Worm (Caenorhabditis elegans) whole organism, L4 larva: ENCODE data around the gene R07E5.5.
"Not testable (repeated sequence)": the region's sequence is repeated elsewhere in the genome, so short reads cannot be mapped to it uniquely, and the experiment has no call there.

Source experiments
- D1046.2 ChIP-seq: fragments of 200-800 bp; sonication (Bioruptor generic); IDR thresholded peaks from 2 replicates; pipeline ENCODE4 v1.3.6; 2022; ENCODE audit warnings: missing genetic modification characterization, missing compliant biosample characterization
- F26F4.8 ChIP-seq: fragments of 200-800 bp; sonication (Bioruptor generic); conservative IDR thresholded peaks from 2 replicates; pipeline ENCODE4 v1.3.6; 2022; ENCODE audit warnings: missing genetic modification characterization, missing compliant biosample characterization
- F37D6.2 ChIP-seq: sonication (generic microtip); optimal IDR thresholded peaks from 2 replicates; lab custom pipeline; 2016; ENCODE audit warnings: mild to moderate bottlenecking, missing genetic modification characterization, missing compliant biosample characterization
- F44E2.7 ChIP-seq: fragments of 200-800 bp; sonication (Bioruptor generic); IDR thresholded peaks from 2 replicates; pipeline ENCODE4 v2.1.2; 2022; ENCODE audit warnings: missing genetic modification characterization, missing compliant biosample characterization
- T26A8.4 ChIP-seq: fragments of 200-800 bp; sonication (Bioruptor generic); IDR thresholded peaks from 2 replicates; pipeline ENCODE4 v1.3.6; 2022; ENCODE audit warnings: missing genetic modification characterization, missing compliant biosample characterization
- Y48G9A.11 ChIP-seq: fragments of 200-800 bp; sonication (Bioruptor generic); IDR thresholded peaks from 2 replicates; pipeline ENCODE4 v1.3.6; 2022; ENCODE audit warnings: missing genetic modification reagents, missing genetic modification characterization, missing compliant biosample characterization
- Y5F2A.4 ChIP-seq: fragments of 200-800 bp; sonication (Bioruptor generic); optimal IDR thresholded peaks from 2 replicates; lab custom pipeline; 2018; ENCODE audit warnings: mild to moderate bottlenecking, missing genetic modification characterization, missing compliant biosample characterization
- arid-1 ChIP-seq: fragments of 200-800 bp; sonication (Bioruptor generic); conservative IDR thresholded peaks from 2 replicates; pipeline ENCODE4 v1.3.6; 2022; ENCODE audit warnings: missing genetic modification reagents, missing genetic modification characterization, missing compliant biosample characterization
- daf-12 ChIP-seq: fragments of 150-350 bp; optimal IDR thresholded peaks from 2 replicates; lab custom pipeline; 2014; ENCODE audit warnings: missing biosample characterization, missing genetic modification reagents, missing genetic modification characterization
- daf-16 ChIP-seq, 3 experiments: sonication (generic microtip); optimal IDR thresholded peaks; 2 replicates each; lab custom pipeline; 2016 to 2017; ENCODE audit warnings: missing genetic modification characterization in 3 of 3, missing genetic modification reagents in 3 of 3, mild to moderate bottlenecking in 2 of 3, missing compliant biosample characterization in 2 of 3, missing biosample characterization in 1 of 3, moderate library complexity in 1 of 3
- daf-19 ChIP-seq: fragments of 200-800 bp; sonication (Bioruptor generic); conservative IDR thresholded peaks from 2 replicates; pipeline ENCODE4 v1.3.6; 2022; ENCODE audit warnings: missing genetic modification characterization, missing compliant biosample characterization
- dmd-6 ChIP-seq: fragments of 200-800 bp; sonication (Bioruptor generic); IDR thresholded peaks from 2 replicates; pipeline ENCODE4 v1.3.6; 2022; ENCODE audit warnings: missing genetic modification reagents, missing genetic modification characterization, missing compliant biosample characterization
- dmd-8 ChIP-seq: fragments of 200-800 bp; sonication (Bioruptor generic); IDR thresholded peaks from 2 replicates; pipeline ENCODE4 v1.3.6; 2022; ENCODE audit warnings: missing genetic modification characterization, missing compliant biosample characterization
- dve-1 ChIP-seq: sonication (generic microtip); optimal IDR thresholded peaks from 2 replicates; lab custom pipeline; 2017; ENCODE audit warnings: antibody characterized with exemption, mild to moderate bottlenecking, missing genetic modification characterization, missing compliant biosample characterization; ENCODE audit not compliant: insufficient read depth
- egl-43 ChIP-seq: fragments of 200-800 bp; sonication (Bioruptor generic); IDR thresholded peaks from 2 replicates; pipeline ENCODE4 v1.3.6; 2022; ENCODE audit warnings: missing genetic modification reagents, missing genetic modification characterization, missing compliant biosample characterization
- fkh-10 ChIP-seq: fragments of 150-350 bp; optimal IDR thresholded peaks from 2 replicates; lab custom pipeline; 2014; ENCODE audit warnings: missing biosample characterization, missing genetic modification reagents, missing genetic modification characterization
- hif-1 ChIP-seq, 2 experiments: sonication (generic microtip); optimal IDR thresholded peaks; 2 replicates each; lab custom pipeline; 2016 to 2017; ENCODE audit warnings: missing compliant biosample characterization in 2 of 2, missing genetic modification characterization in 2 of 2, missing genetic modification reagents in 2 of 2, missing genotype in 2 of 2, mild to moderate bottlenecking in 1 of 2
- lin-1 ChIP-seq: fragments of 200-800 bp; sonication (Bioruptor generic); IDR thresholded peaks from 2 replicates; pipeline ENCODE4 v1.3.6; 2022; ENCODE audit warnings: missing genetic modification reagents, missing genetic modification characterization, missing compliant biosample characterization
- lin-29 ChIP-seq: fragments of 200-800 bp; sonication (Bioruptor generic); IDR thresholded peaks from 2 replicates; pipeline ENCODE4 v1.3.6; 2022; ENCODE audit warnings: missing genetic modification reagents, missing genetic modification characterization, missing compliant biosample characterization
- lin-38 ChIP-seq: fragments of 200-800 bp; sonication (Bioruptor generic); IDR thresholded peaks from 2 replicates; pipeline ENCODE4 v1.3.6; 2022; ENCODE audit warnings: missing genetic modification reagents, missing genetic modification characterization, missing compliant biosample characterization
- mdl-1 ChIP-seq, 2 experiments: fragments of 150-350 bp in 1 of 2; sonication (generic microtip) in 1 of 2; optimal IDR thresholded peaks; 2 replicates each; lab custom pipeline; 2014 to 2017; ENCODE audit warnings: missing biosample characterization in 2 of 2, missing genetic modification characterization in 2 of 2
- mdt-29 ChIP-seq: fragments of 200-800 bp; sonication (Bioruptor generic); IDR thresholded peaks from 2 replicates; pipeline ENCODE4 v1.3.6; 2022; ENCODE audit warnings: missing genetic modification reagents, missing genetic modification characterization, missing compliant biosample characterization
- mxl-2 ChIP-seq: fragments of 200-800 bp; sonication (Bioruptor generic); conservative IDR thresholded peaks from 2 replicates; pipeline ENCODE4 v1.3.6; 2022; ENCODE audit warnings: missing genetic modification reagents, missing genetic modification characterization, missing compliant biosample characterization
- mxl-3 ChIP-seq: fragments of 200-800 bp; sonication (Bioruptor generic); optimal IDR thresholded peaks from 2 replicates; lab custom pipeline; 2018; ENCODE audit warnings: mild to moderate bottlenecking, missing genetic modification characterization, missing compliant biosample characterization
- nhr-111 ChIP-seq: fragments of 200-800 bp; sonication (Bioruptor generic); optimal IDR thresholded peaks from 2 replicates; lab custom pipeline; 2018; ENCODE audit warnings: mild to moderate bottlenecking, missing genetic modification characterization, missing compliant biosample characterization
- nhr-25 ChIP-seq: sonication (generic microtip); optimal IDR thresholded peaks from 2 replicates; lab custom pipeline; 2017; ENCODE audit warnings: missing genetic modification characterization, mild to moderate bottlenecking, missing compliant biosample characterization, antibody characterized with exemption, moderate library complexity, borderline replicate concordance; ENCODE audit not compliant: insufficient read depth
- nhr-6 ChIP-seq: fragments of 150-350 bp; optimal IDR thresholded peaks from 2 replicates; lab custom pipeline; 2014; ENCODE audit warnings: missing biosample characterization, missing genetic modification characterization
- pha-4 ChIP-seq, 2 experiments: fragments of 150-350 bp in 1 of 2; fragments of 200-800 bp in 1 of 2; sonication (Bioruptor generic) in 1 of 2; IDR thresholded peaks in 1 of 2; optimal IDR thresholded peaks in 1 of 2; 2 replicates each; pipeline versions ENCODE4 v1.3.6 to Lab custom; 2014 to 2022; ENCODE audit warnings: missing genetic modification characterization in 2 of 2, missing genetic modification reagents in 2 of 2, missing biosample characterization in 1 of 2, missing compliant biosample characterization in 1 of 2
- php-3 ChIP-seq: fragments of 200-800 bp; sonication (Bioruptor generic); IDR thresholded peaks from 2 replicates; pipeline ENCODE4 v1.3.6; 2022; ENCODE audit warnings: missing genetic modification reagents, missing genetic modification characterization, missing compliant biosample characterization
- saeg-2 ChIP-seq: fragments of 200-800 bp; sonication (Bioruptor generic); IDR thresholded peaks from 2 replicates; pipeline ENCODE4 v1.3.6; 2022; ENCODE audit warnings: missing genetic modification reagents, missing genetic modification characterization, missing compliant biosample characterization
- set-16 ChIP-seq: fragments of 200-800 bp; sonication (Bioruptor generic); IDR thresholded peaks from 2 replicates; pipeline ENCODE4 v1.3.6; 2022; ENCODE audit warnings: missing genetic modification reagents, missing genetic modification characterization, missing compliant biosample characterization
- spr-3 ChIP-seq: fragments of 200-800 bp; sonication (Bioruptor generic); optimal IDR thresholded peaks from 2 replicates; lab custom pipeline; 2018; ENCODE audit warnings: mild to moderate bottlenecking, missing genetic modification characterization, missing compliant biosample characterization
- tag-97 ChIP-seq: fragments of 200-800 bp; sonication (Bioruptor generic); IDR thresholded peaks from 2 replicates; pipeline ENCODE4 v1.3.6; 2022; ENCODE audit warnings: missing genetic modification characterization, missing compliant biosample characterization
- unc-130 ChIP-seq: sonication (generic microtip); optimal IDR thresholded peaks from 2 replicates; lab custom pipeline; 2016; ENCODE audit warnings: missing genetic modification reagents, missing genetic modification characterization, missing compliant biosample characterization
- unc-39 ChIP-seq: sonication (generic microtip); optimal IDR thresholded peaks from 2 replicates; lab custom pipeline; 2017; ENCODE audit warnings: missing biosample characterization, missing genetic modification characterization
- unc-62 ChIP-seq, 3 experiments: fragments of 150-350 bp in 1 of 3; sonication (generic microtip); optimal IDR thresholded peaks in 2 of 3; peaks in 1 of 3; 1 replicate in 1 of 3; 2 replicates in 2 of 3; lab custom pipeline; 2014 to 2017; ENCODE audit warnings: missing biosample characterization in 3 of 3, missing genetic modification characterization in 3 of 3, missing genetic modification reagents in 3 of 3, missing genotype in 1 of 3
- vab-7 ChIP-seq: fragments of 200-800 bp; sonication (Bioruptor generic); IDR thresholded peaks from 2 replicates; pipeline ENCODE4 v1.3.6; 2022; ENCODE audit warnings: missing genetic modification reagents, missing genetic modification characterization, missing compliant biosample characterization

R07E5.5 gene

ce11 chrIII:4369381-4369809, 27.8 kb upstream of the R07E5.5 start (continued):
- TF ChIP-seq daf-16 (GFP tag; optimal IDR thresholded peaks at IDR 0.05; lab: Kevin White, UChicago): peak; percentile 20 to 54
- TF ChIP-seq daf-16 (tag; optimal IDR thresholded peaks at IDR 0.05; lab: Kevin White, UChicago): peak; percentile 24
- TF ChIP-seq F44E2.7 (GFP tag; lab: Robert Waterston, UW): peak; percentile 75; the same call in 1 of the 2 replicates
- peak; percentile 84 for TF ChIP-seq pha-4 (GFP tag; IDR thresholded peaks at IDR 0.05; lab: Robert Waterston, UW)
- TF ChIP-seq pha-4 (tag; optimal IDR thresholded peaks at IDR 0.05; lab: Kevin White, UChicago): not testable (repeated sequence)
- peak; percentile 85 for TF ChIP-seq dmd-6 (GFP tag; lab: Robert Waterston, UW)
- peak; percentile 94 for TF ChIP-seq egl-43
- TF ChIP-seq dve-1 (tag; lab: Kevin White, UChicago): peak; percentile 61
- TF ChIP-seq dmd-8 (GFP tag; lab: Robert Waterston, UW): peak; percentile 78; the same call in 1 of the 2 replicates
- TF ChIP-seq mdl-1 (tag; optimal IDR thresholded peaks at IDR 0.05; lab: Kevin White, UChicago): peak in 1 of 2 experiments; percentile 17
- TF ChIP-seq nhr-6: peak; percentile 30
- TF ChIP-seq arid-1: peak; percentile 45; the same call in 1 of the 2 replicates
- peak; percentile 90 for TF ChIP-seq set-16 (GFP tag; lab: Robert Waterston, UW)

- TF ChIP-seq set-16 (GFP tag; lab: Robert Waterston, UW) (no peak), dve-1 (tag; lab: Kevin White, UChicago) (no peak), php-3 (no peak), nhr-25 (tag; lab: Kevin White, UChicago) (no peak), unc-62 (GFP tag; optimal IDR thresholded peaks at IDR 0.05 in 1 of 2; lab: Kevin White, UChicago) (no peak), unc-62 (tag; optimal IDR thresholded peaks at IDR 0.05; lab: Kevin White, UChicago) (no peak), unc-130 (GFP tag; lab: Kevin White, UChicago) (no peak), nhr-111 (no peak), mxl-3 (GFP tag; lab: Kevin White, UChicago) (no peak), mxl-2 (GFP tag; lab: Robert Waterston, UW) (no peak), daf-12 (tag; lab: Kevin White, UChicago) (no peak), D1046.2 (no peak), hif-1 (tag; optimal IDR thresholded peaks at IDR 0.05; lab: Kevin White, UChicago) (no peak)
Observed at ce11 chrIII:4370585-4370984, 26.6 kb upstream of the R07E5.5 start, which contains the start of gene ckb-3. ckb-3 (plus strand) TSS chrIII:4370885.

DNA sequence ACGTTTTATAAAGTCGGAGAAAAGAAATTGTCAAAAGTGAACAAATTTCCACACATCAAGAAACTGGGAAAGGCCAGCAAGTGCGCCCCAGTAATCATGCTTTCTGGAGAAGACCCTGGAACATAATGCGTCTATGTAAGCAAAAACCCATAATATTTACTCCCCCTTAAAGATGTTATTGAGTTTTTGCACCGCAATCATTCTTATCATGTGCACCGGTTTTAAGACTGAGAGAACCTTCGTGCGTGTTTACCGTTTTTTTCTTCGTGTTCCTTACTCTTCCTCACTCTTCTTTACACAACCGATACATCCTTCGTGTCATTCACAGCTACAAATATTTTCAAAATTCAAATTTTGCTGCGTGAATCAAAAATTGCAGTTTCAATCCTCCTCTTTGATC, 24.3 kb upstream of the R07E5.5 start:
- TF ChIP-seq daf-16 (GFP tag; optimal IDR thresholded peaks at IDR 0.05; lab: Kevin White, UChicago) (no peak), daf-16 (tag; optimal IDR thresholded peaks at IDR 0.05; lab: Kevin White, UChicago) (peak; percentile 97), tag-97 (GFP tag; lab: Robert Waterston, UW) (no peak)

ce11 chrIII:4374854-4375253, 22.4 kb upstream of the R07E5.5 start, which contains the start of gene pals-26:
pals-26 (plus strand) TSS chrIII:4375154.
- TF ChIP-seq F26F4.8: no peak
- TF ChIP-seq unc-39 (tag; lab: Kevin White, UChicago): no peak
- no peak for TF ChIP-seq spr-3 (GFP tag; lab: Kevin White, UChicago)
- TF ChIP-seq tag-97 (GFP tag; lab: Robert Waterston, UW): no peak

DNA sequence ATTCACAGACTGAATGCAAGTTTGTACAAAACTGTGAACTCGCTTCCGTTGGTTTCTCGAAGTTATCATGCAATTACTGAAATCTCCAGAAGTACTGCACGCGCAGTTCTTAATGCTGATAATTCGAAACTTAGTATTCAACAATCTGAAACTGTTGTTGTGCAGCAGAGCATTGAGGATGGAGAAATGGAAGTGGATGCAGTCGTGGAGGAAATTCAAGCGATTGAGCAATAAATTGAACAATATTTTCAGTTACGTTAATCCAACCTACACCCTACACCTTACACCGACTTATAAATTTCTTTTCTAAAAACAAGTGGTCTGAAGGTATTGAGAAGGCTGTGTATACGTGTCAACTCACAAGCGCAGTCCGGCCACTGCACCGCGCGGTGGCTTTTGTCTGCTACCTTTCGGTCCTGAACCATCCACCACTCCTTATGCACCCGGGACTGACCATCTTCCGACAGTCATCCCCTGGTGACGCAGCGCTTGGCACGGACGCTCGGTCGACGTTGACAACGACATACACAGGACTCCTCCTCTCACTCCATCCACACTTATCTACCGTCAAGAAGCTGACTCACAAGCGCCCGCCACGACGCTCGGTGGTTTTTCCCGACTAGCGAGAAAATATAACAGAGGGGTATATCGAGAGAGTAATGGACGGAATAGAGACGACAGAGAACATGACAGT, 18.5 kb upstream of the R07E5.5 start:
- TF ChIP-seq lin-1 (GFP tag; lab: Robert Waterston, UW) (peak; percentile 63), saeg-2 (GFP tag; lab: Robert Waterston, UW) (0 out of 2 replicates have a peak, but pooled peaks have one; percentile 68), vab-7 (GFP tag; lab: Robert Waterston, UW) (0 out of 2 replicates have a peak, but pooled peaks have one; percentile 43), lin-38 (GFP tag; lab: Robert Waterston, UW) (peak; percentile 72), nhr-111 (peak; percentile 69), mxl-2 (GFP tag; lab: Robert Waterston, UW) (0 out of 2 replicates have a peak, but pooled peaks have one; percentile 56), daf-19 (GFP tag; lab: Robert Waterston, UW) (0 out of 2 replicates have a peak, but pooled peaks have one; percentile 57), T26A8.4 (GFP tag; lab: Robert Waterston, UW) (peak; percentile 89), set-16 (GFP tag; lab: Robert Waterston, UW) (peak; percentile 91), F44E2.7 (GFP tag; lab: Robert Waterston, UW) (peak; percentile 68; the same call in 1 of the 2 replicates), Y48G9A.11 (GFP tag; lab: Robert Waterston, UW) (0 out of 2 replicates have a peak, but pooled peaks have one; percentile 7), F37D6.2 (tag; lab: Kevin White, UChicago) (peak; percentile 34), spr-3 (GFP tag; lab: Kevin White, UChicago) (peak; percentile 44), mdt-29 (0 out of 2 replicates have a peak, but pooled peaks have one; percentile 17), fkh-10 (GFP tag; lab: Kevin White, UChicago) (peak; percentile 4), lin-29 (GFP tag; lab: Robert Waterston, UW) (0 out of 2 replicates have a peak, but pooled peaks have one; percentile 16), Y5F2A.4 (GFP tag; lab: Kevin White, UChicago) (peak; percentile 19)
